Worm (Caenorhabditis elegans): ENCODE measurements around the gene dos-3.

ce11 chrIII:856260-856659 lies 16.9 kb upstream of the dos-3 start, which contains the start of gene K02F3.12:
- TF ChIP-seq ceh-82 (tag; optimal IDR thresholded peaks at IDR 0.05) (no peak), mab-5 (tag; optimal IDR thresholded peaks at IDR 0.05) (no peak), lsy-2 (tag; optimal IDR thresholded peaks at IDR 0.05) (no peak), nhr-77 (tag; optimal IDR thresholded peaks at IDR 0.05) (no peak), unc-39 (tag; optimal IDR thresholded peaks at IDR 0.05) (no peak), nhr-11 (tag; optimal IDR thresholded peaks at IDR 0.05) (no peak), nhr-12 (tag; optimal IDR thresholded peaks at IDR 0.05) (no peak), ZK546.5 (tag; optimal IDR thresholded peaks at IDR 0.05) (no peak), unc-62 (GFP tag; optimal IDR thresholded peaks at IDR 0.05) (no peak), lin-13 (GFP tag; optimal IDR thresholded peaks at IDR 0.05) (no peak), fos-1 (tag; optimal IDR thresholded peaks at IDR 0.05) (no peak), snpc-4 (tag; optimal IDR thresholded peaks at IDR 0.05) (no peak)
